Worm (Caenorhabditis elegans): Measurements from ENCODE around the gene M163.10.

Gene M163.10

ce11 chrX:14480248-14480647 is 9.5 kb downstream of the M163.10 start, which contains the start of gene gfi-3 (continued):
- TF ChIP-seq lin-54 (GFP tag; optimal IDR thresholded peaks at IDR 0.05) (peak; percentile 37), F57C9.4 (tag; optimal IDR thresholded peaks at IDR 0.05) (no peak), nfya-1 (tag; optimal IDR thresholded peaks at IDR 0.05; ENCODE audit: borderline replicate concordance, insufficient read depth) (no peak), zfh-2 (GFP tag; conservative IDR thresholded peaks at IDR 0.05) (peak; percentile 77), B0261.1 (tag; optimal IDR thresholded peaks at IDR 0.05) (peak; percentile 32), F49E8.2 (tag; optimal IDR thresholded peaks at IDR 0.05; ENCODE audit: insufficient read depth) (no peak), nhr-90 (tag; optimal IDR thresholded peaks at IDR 0.05) (no peak), efl-1 (GFP tag; optimal IDR thresholded peaks at IDR 0.05) (peak; percentile 20), him-1 (tag; optimal IDR thresholded peaks at IDR 0.05) (no peak), T26A5.8 (tag; optimal IDR thresholded peaks at IDR 0.05) (no peak), lsy-27 (tag; optimal IDR thresholded peaks at IDR 0.05; ENCODE audit: borderline replicate concordance, insufficient read depth) (no peak), dpff-1 (tag; optimal IDR thresholded peaks at IDR 0.05) (no peak), F33H1.4 (GFP tag; IDR thresholded peaks at IDR 0.05) (no peak), nfya-2 (GFP tag; IDR thresholded peaks at IDR 0.05) (no peak), hlh-12 (tag; optimal IDR thresholded peaks at IDR 0.05) (no peak), B0336.3 (GFP tag; IDR thresholded peaks at IDR 0.05) (0 out of 2 replicates have a peak, but pooled peaks have one; percentile 37), tbp1 (GFP tag; optimal IDR thresholded peaks at IDR 0.05) (peak; percentile 63), K11D2.4 (GFP tag; IDR thresholded peaks at IDR 0.05) (0 out of 2 replicates have a peak, but pooled peaks have one; percentile 19), athp-1 (tag; optimal IDR thresholded peaks at IDR 0.05) (no peak), unc-130 (GFP tag; optimal IDR thresholded peaks at IDR 0.05) (no peak), ztf-25 (GFP tag; IDR thresholded peaks at IDR 0.05) (no peak), sptf-2 (GFP tag; optimal IDR thresholded peaks at IDR 0.05) (no peak), lsl-1 (GFP tag; optimal IDR thresholded peaks at IDR 0.05) (no peak), lin-26 (GFP tag; IDR thresholded peaks at IDR 0.05) (no peak), C06A6.2 (GFP tag; conservative IDR thresholded peaks at IDR 0.05) (0 out of 2 replicates have a peak, but pooled peaks have one; percentile 33), mxl-1 (tag; optimal IDR thresholded peaks at IDR 0.05) (no peak), rcor-1 (GFP tag; IDR thresholded peaks at IDR 0.05) (0 out of 2 replicates have a peak, but pooled peaks have one; percentile 32), ztf-18 (tag; optimal IDR thresholded peaks at IDR 0.05) (peak; percentile 94), K12H6.12 (tag; optimal IDR thresholded peaks at IDR 0.05) (peak; percentile 40), lir-1 (GFP tag; conservative IDR thresholded peaks at IDR 0.05) (no peak), hmg-20 (GFP tag; IDR thresholded peaks at IDR 0.05) (peak; percentile 72), F10E7.11 (tag; optimal IDR thresholded peaks at IDR 0.05) (no peak), hsf-1 (GFP tag; IDR thresholded peaks at IDR 0.05) (no peak), F22D6.2 (tag; optimal IDR thresholded peaks at IDR 0.05) (no peak), ceh-100 (GFP tag; IDR thresholded peaks at IDR 0.05) (0 out of 2 replicates have a peak, but pooled peaks have one; percentile 11), pha-4 (tag; optimal IDR thresholded peaks at IDR 0.05) (no peak), ceh-58 (GFP tag; IDR thresholded peaks at IDR 0.05) (no peak), bed-1 (GFP tag; IDR thresholded peaks at IDR 0.05) (no peak), lag-1 (GFP tag; IDR thresholded peaks at IDR 0.05) (no peak), sdz-38 (tag; optimal IDR thresholded peaks at IDR 0.05) (no peak), xnd-1 (tag; optimal IDR thresholded peaks at IDR 0.05) (no peak), gei-17 (GFP tag; optimal IDR thresholded peaks at IDR 0.05) (peak; percentile 35), snpc-1.3 (tag; optimal IDR thresholded peaks at IDR 0.05; ENCODE audit: insufficient read depth) (no peak), Y53F4B.3 (GFP tag; IDR thresholded peaks at IDR 0.05) (no peak), C17E4.6 (GFP tag; IDR thresholded peaks at IDR 0.05) (no peak), ztf-3 (GFP tag; optimal IDR thresholded peaks at IDR 0.05) (no peak), nhr-179 (tag; optimal IDR thresholded peaks at IDR 0.05) (no peak), ztf-26 (tag; optimal IDR thresholded peaks at IDR 0.05) (peak; percentile 39), lin-35 (GFP tag; optimal IDR thresholded peaks at IDR 0.05) (peak in 1 of 3 experiments; percentile 71)

All from whole organism, young adult.